Worm (Caenorhabditis elegans): ENCODE data around the gene B0334.20.
"Not testable (repeated sequence)": the region's sequence is repeated elsewhere in the genome, so short reads cannot be mapped to it uniquely, and the experiment has no call there.

B0334.20 gene

ce11 chrII:11500198-11500597, at the start of gene B0334.20:
TSS of gene B0334.20 (minus strand) at chrII:11500459.
- TF ChIP-seq unc-62 (GFP tag; optimal IDR thresholded peaks at IDR 0.05), result no peak

ce11 chrII:11547254-11547687, 47.0 kb upstream of the B0334.20 start, which contains the start of gene F54D5.7:
TSS of gene F54D5.7 (plus strand) at chrII:11547517.
- TF ChIP-seq unc-62 (GFP tag; optimal IDR thresholded peaks at IDR 0.05), result no peak

ce11 chrII:11545952-11546325, 45.7 kb upstream of the B0334.20 start:
- no peak for TF ChIP-seq unc-62 (GFP tag; optimal IDR thresholded peaks at IDR 0.05)

- TF ChIP-seq unc-62 (GFP tag; optimal IDR thresholded peaks at IDR 0.05), result no peak
These were observed 45.2 kb upstream of the B0334.20 start, which contains the start of gene dnj-13 for ce11 chrII:11545299-11545951. TSS of gene dnj-13 (plus strand) at chrII:11545701.

- TF ChIP-seq unc-62 (GFP tag; optimal IDR thresholded peaks at IDR 0.05), result no peak
These were observed 44.5 kb upstream of the B0334.20 start, which contains the start of gene F54D5.9 for ce11 chrII:11544714-11545113. TSS of gene F54D5.9 (minus strand) at chrII:11544828.

ce11 chrII:11542958-11543357, 42.7 kb upstream of the B0334.20 start:
- no peak for TF ChIP-seq unc-62 (GFP tag; optimal IDR thresholded peaks at IDR 0.05)

- TF ChIP-seq unc-62 (GFP tag; optimal IDR thresholded peaks at IDR 0.05), result no peak
These were observed 42.1 kb upstream of the B0334.20 start, which contains the start of gene gtf-2E2 for ce11 chrII:11542385-11542784. TSS of gene gtf-2E2 (minus strand) at chrII:11542495.

ce11 chrII:11538741-11539140, 38.5 kb upstream of the B0334.20 start, which contains the start of gene Y62F5A.9:
TSS of gene Y62F5A.9 (minus strand) at chrII:11538841.
- TF ChIP-seq unc-62 (GFP tag; optimal IDR thresholded peaks at IDR 0.05), result no peak

- no peak for TF ChIP-seq unc-62 (GFP tag; optimal IDR thresholded peaks at IDR 0.05)
These were observed 37.4 kb upstream of the B0334.20 start for ce11 chrII:11537606-11538016.

ce11 chrII:11537115-11537514, 36.9 kb upstream of the B0334.20 start:
- no peak for TF ChIP-seq unc-62 (GFP tag; optimal IDR thresholded peaks at IDR 0.05)

- TF ChIP-seq unc-62 (GFP tag; optimal IDR thresholded peaks at IDR 0.05), result no peak
These were observed 36.2 kb upstream of the B0334.20 start for ce11 chrII:11536505-11536904.

- no peak for TF ChIP-seq unc-62 (GFP tag; optimal IDR thresholded peaks at IDR 0.05)
These were observed 35.7 kb upstream of the B0334.20 start for ce11 chrII:11535924-11536323.

ce11 chrII:11535429-11535828, 35.2 kb upstream of the B0334.20 start:
- TF ChIP-seq unc-62 (GFP tag; optimal IDR thresholded peaks at IDR 0.05), result no peak

- TF ChIP-seq unc-62 (GFP tag; optimal IDR thresholded peaks at IDR 0.05), result not testable (repeated sequence)
These were observed 34.3 kb upstream of the B0334.20 start, which contains the start of gene Y62F5A.12 for ce11 chrII:11534429-11535099. TSS of gene Y62F5A.12 (minus strand) at chrII:11534479.

ce11 chrII:11533716-11534115, 33.5 kb upstream of the B0334.20 start, which contains the start of gene mdt-8:
TSS of gene mdt-8 (minus strand) at chrII:11533816.
- TF ChIP-seq unc-62 (GFP tag; optimal IDR thresholded peaks at IDR 0.05), result no peak

ce11 chrII:11526954-11527353, 26.7 kb upstream of the B0334.20 start, which contains the start of gene age-1:
TSS of gene age-1 (minus strand) at chrII:11527054.
- TF ChIP-seq unc-62 (GFP tag; optimal IDR thresholded peaks at IDR 0.05), result no peak

- no peak for TF ChIP-seq unc-62 (GFP tag; optimal IDR thresholded peaks at IDR 0.05)
These were observed 21.0 kb upstream of the B0334.20 start, which contains the start of gene Y62F5A.10 for ce11 chrII:11521300-11521699. TSS of gene Y62F5A.10 (plus strand) at chrII:11521600.

Data from whole organism, dauer.